Fruit fly (Drosophila melanogaster) whole organism, wandering third instar larva: Measurements from ENCODE around the gene CG32447.

Experiments used
- Mio ChIP-seq: sonication (Bioruptor generic); optimal IDR thresholded peaks from 2 replicates; lab custom pipeline; 2016; ENCODE audit warnings: missing biosample characterization, missing genetic modification characterization
- br ChIP-seq: fragments of 200-800 bp; sonication (Bioruptor generic); optimal IDR thresholded peaks from 2 replicates; lab custom pipeline; 2016; ENCODE audit warnings: missing biosample characterization, missing genetic modification characterization
- brk ChIP-seq: fragments of 200-800 bp; sonication (Bioruptor generic); optimal IDR thresholded peaks from 2 replicates; lab custom pipeline; 2016; ENCODE audit warnings: missing biosample characterization, mild to moderate bottlenecking, missing genetic modification characterization
- fru ChIP-seq: fragments of 200-800 bp; sonication (Bioruptor generic); optimal IDR thresholded peaks from 3 replicates; lab custom pipeline; 2016; ENCODE audit warnings: missing biosample characterization, mild to moderate bottlenecking, missing genetic modification characterization

DNA sequence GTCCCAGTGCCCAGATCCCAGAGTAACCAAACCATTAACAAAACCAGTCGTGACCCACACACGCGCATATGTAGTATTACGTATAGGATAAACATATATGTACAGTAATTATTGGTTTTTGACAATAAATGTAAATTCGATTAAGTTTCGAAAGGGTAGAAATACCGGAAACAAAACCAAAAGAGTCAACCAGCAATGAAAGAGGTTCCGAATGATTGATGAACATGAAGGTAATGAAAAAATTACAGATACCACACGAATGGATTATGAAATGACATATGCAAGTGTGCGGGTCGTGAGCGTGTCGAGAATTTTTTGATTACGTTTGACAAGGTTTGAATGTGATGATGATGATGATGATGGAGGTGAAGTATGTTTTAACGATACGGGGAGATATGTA is 11.5 kb downstream of the CG32447 start:
- TF ChIP-seq Mio (no peak), fru (GFP tag; lab: Kevin White, UChicago) (no peak), brk (GFP tag; lab: Kevin White, UChicago) (no peak), br (GFP tag; lab: Kevin White, UChicago) (no peak)
